Fruit fly (Drosophila melanogaster): ENCODE results near the gene mura.
A peak's percentile ranks its signal among the peaks of the same experiment; 100 is the strongest.

The mura gene

dm6 chr3R:9533181-9534124 lies 18.2 kb downstream of the mura start (continued):
- peak; percentile 62; the same call in 1 of the 2 replicates for TF ChIP-seq Dip2 (GFP tag; IDR thresholded peaks at IDR 0.05)
- peak; percentile 93 for TF ChIP-seq Dip3 (GFP tag; optimal IDR thresholded peaks at IDR 0.05)
- TF ChIP-seq scrt (GFP tag; optimal IDR thresholded peaks at IDR 0.05) = peak; percentile 92
- peak; percentile 80 for TF ChIP-seq CG10366 (GFP tag; IDR thresholded peaks at IDR 0.05)
- TF ChIP-seq ftz-f1 (GFP tag; optimal IDR thresholded peaks at IDR 0.05) = peak; percentile 50
- TF ChIP-seq CG3847 (GFP tag; IDR thresholded peaks at IDR 0.05) = peak; percentile 90
- peak in 1 of 2 experiments; percentile 94 for TF ChIP-seq Hr78 (GFP tag; optimal IDR thresholded peaks at IDR 0.05)
- peak; percentile 91 for TF ChIP-seq sqz (GFP tag; optimal IDR thresholded peaks at IDR 0.05)
- TF ChIP-seq salm (tag; optimal IDR thresholded peaks at IDR 0.05) = peak; percentile 91
- TF ChIP-seq Dek (tag; optimal IDR thresholded peaks at IDR 0.05) = peak; percentile 96
- no peak for TF ChIP-seq hkb (optimal IDR thresholded peaks at IDR 0.05)
- TF ChIP-seq hkb (GFP tag; IDR thresholded peaks at IDR 0.05) = peak; percentile 89
- TF ChIP-seq Lhr (GFP tag; optimal IDR thresholded peaks at IDR 0.05) = peak; percentile 81
- TF ChIP-seq ERR (GFP tag; optimal IDR thresholded peaks at IDR 0.05) = peak; percentile 86
- TF ChIP-seq zen2 (GFP tag; IDR thresholded peaks at IDR 0.05; ENCODE audit: partially characterized antibody) = no peak; the same call in 2 of the 3 replicates
- TF ChIP-seq CG13775 (GFP tag; optimal IDR thresholded peaks at IDR 0.05) = peak; percentile 97
- peak; percentile 74 for TF ChIP-seq CG17802 (tag; optimal IDR thresholded peaks at IDR 0.05)
- TF ChIP-seq crol (GFP tag; IDR thresholded peaks at IDR 0.05) = no peak
- TF ChIP-seq fd3F (GFP tag; optimal IDR thresholded peaks at IDR 0.05) = peak; percentile 94
- TF ChIP-seq CG12769 (tag; optimal IDR thresholded peaks at IDR 0.05) = peak; percentile 89
- peak; percentile 92 for TF ChIP-seq CG10267 (tag; optimal IDR thresholded peaks at IDR 0.05)
- TF ChIP-seq kah (GFP tag; optimal IDR thresholded peaks at IDR 0.05) = peak; percentile 90
- 0 out of 2 replicates have a peak, but pooled peaks have one; percentile 30 for TF ChIP-seq CkIIα-i1 (GFP tag; IDR thresholded peaks at IDR 0.05)
- peak; percentile 96 for TF ChIP-seq Hsf (GFP tag; optimal IDR thresholded peaks at IDR 0.05)
- TF ChIP-seq CG10565 (GFP tag; optimal IDR thresholded peaks at IDR 0.05) = peak; percentile 63
- TF ChIP-seq CG17359 (tag; optimal IDR thresholded peaks at IDR 0.05) = peak; percentile 93
- peak; percentile 13 for TF ChIP-seq Dp (GFP tag; optimal IDR thresholded peaks at IDR 0.05)
- TF ChIP-seq ato (GFP tag; IDR thresholded peaks at IDR 0.05; ENCODE audit: partially characterized antibody) = no peak
- peak; percentile 80 for TF ChIP-seq ci (GFP tag; IDR thresholded peaks at IDR 0.05)
- peak; percentile 69 for TF ChIP-seq TFAM (GFP tag; optimal IDR thresholded peaks at IDR 0.05)
- TF ChIP-seq da (GFP tag; optimal IDR thresholded peaks at IDR 0.05) = peak; percentile 66
- peak; percentile 89 for TF ChIP-seq Fer3 (tag; optimal IDR thresholded peaks at IDR 0.05)
- peak; percentile 72 for TF ChIP-seq Doc2 (GFP tag; IDR thresholded peaks at IDR 0.05)
- peak; percentile 96 for TF ChIP-seq CG2875 (GFP tag; optimal IDR thresholded peaks at IDR 0.05)
- 0 out of 3 replicates have a peak, but pooled peaks have one; percentile 17 for TF ChIP-seq CG7963 (GFP tag; IDR thresholded peaks at IDR 0.05; ENCODE audit: partially characterized antibody)
- TF ChIP-seq lilli (GFP tag; optimal IDR thresholded peaks at IDR 0.05) = peak; percentile 96
- peak; percentile 94 for TF ChIP-seq Six4 (GFP tag; optimal IDR thresholded peaks at IDR 0.05)
- peak; percentile 94 for TF ChIP-seq Abd-B (GFP tag; optimal IDR thresholded peaks at IDR 0.05)
- peak; percentile 92 for TF ChIP-seq CHES-1-like (GFP tag; optimal IDR thresholded peaks at IDR 0.05)
- TF ChIP-seq CG18011 (GFP tag; optimal IDR thresholded peaks at IDR 0.05) = peak; percentile 88
- peak; percentile 91 for TF ChIP-seq CG10431 (GFP tag; optimal IDR thresholded peaks at IDR 0.05)
- peak; percentile 97 for TF ChIP-seq CG18599 (GFP tag; optimal IDR thresholded peaks at IDR 0.05)
- TF ChIP-seq sisA (GFP tag; IDR thresholded peaks at IDR 0.05) = peak; percentile 83
- peak; percentile 48; the same call in 1 of the 2 replicates for TF ChIP-seq gt (GFP tag; IDR thresholded peaks at IDR 0.05)
- TF ChIP-seq CG11695 (GFP tag; IDR thresholded peaks at IDR 0.05) = peak; percentile 94
- TF ChIP-seq bsh (GFP tag; optimal IDR thresholded peaks at IDR 0.05) = peak; percentile 83 to 96
- TF ChIP-seq Fer2 (tag; optimal IDR thresholded peaks at IDR 0.05) = peak; percentile 85
